Fruit fly (Drosophila melanogaster) whole organism, wandering third instar larva: ENCODE results near the gene CG33287.

Experiments
- Abd-B ChIP-seq: fragments of >200 bp; optimal IDR thresholded peaks from 2 replicates; lab custom pipeline; 2017; ENCODE audit warnings: missing biosample characterization, missing genetic modification characterization
- CG32264 ChIP-seq: fragments of 200-800 bp; sonication (Bioruptor generic); optimal IDR thresholded peaks from 2 replicates; lab custom pipeline; 2016; ENCODE audit warnings: missing biosample characterization, missing genetic modification characterization
- CG9705 ChIP-seq: fragments of 200-800 bp; sonication (Bioruptor generic); optimal IDR thresholded peaks from 2 replicates; lab custom pipeline; 2018; ENCODE audit warnings: missing biosample characterization, mild to moderate bottlenecking, missing genetic modification characterization
- Dfd ChIP-seq: fragments of >200 bp; optimal IDR thresholded peaks from 2 replicates; lab custom pipeline; 2017; ENCODE audit warnings: missing biosample characterization, missing genetic modification characterization
- Dif ChIP-seq: fragments of 200-275, 200-300 bp; sonication (Bioruptor generic); optimal IDR thresholded peaks from 2 replicates; lab custom pipeline; 2018; ENCODE audit warnings: missing biosample characterization, missing genetic modification characterization; ENCODE audit not compliant: partially characterized antibody
- GATAd ChIP-seq: sonication (Bioruptor generic); optimal IDR thresholded peaks from 2 replicates; lab custom pipeline; 2016; ENCODE audit warnings: missing biosample characterization, missing genetic modification characterization
- Hr78 ChIP-seq: fragments of >200 bp; optimal IDR thresholded peaks from 2 replicates; lab custom pipeline; 2017; ENCODE audit warnings: missing biosample characterization, missing genetic modification characterization
- Hr83 ChIP-seq: fragments of 200-300 bp; sonication (Bioruptor generic); optimal IDR thresholded peaks from 2 replicates; lab custom pipeline; 2016; ENCODE audit warnings: missing biosample characterization, mild to moderate bottlenecking, missing genetic modification characterization, moderate library complexity; ENCODE audit not compliant: poor library complexity, severe bottlenecking
- Jra ChIP-seq: sonication (Bioruptor generic); optimal IDR thresholded peaks from 2 replicates; lab custom pipeline; 2016; ENCODE audit warnings: missing biosample characterization, missing genetic modification characterization
- Mio ChIP-seq: sonication (Bioruptor generic); optimal IDR thresholded peaks from 2 replicates; lab custom pipeline; 2016; ENCODE audit warnings: missing biosample characterization, missing genetic modification characterization
- N ChIP-seq: fragments of >200 bp; optimal IDR thresholded peaks from 2 replicates; lab custom pipeline; 2018; ENCODE audit warnings: missing biosample characterization, missing external identifiers, missing genetic modification characterization
- Rel ChIP-seq, 2 experiments: fragments of 200-800 bp; sonication (Bioruptor generic) in 1 of 2; optimal IDR thresholded peaks; 2 replicates in 1 of 2; 3 replicates in 1 of 2; lab custom pipeline; 2016 to 2019; ENCODE audit warnings: mild to moderate bottlenecking in 2 of 2, missing biosample characterization in 2 of 2, missing genetic modification characterization in 2 of 2, moderate library complexity in 1 of 2
- Sp1 ChIP-seq: fragments of 200-800 bp; sonication (Bioruptor generic); optimal IDR thresholded peaks from 3 replicates; lab custom pipeline; 2019; ENCODE audit warnings: missing biosample characterization, mild to moderate bottlenecking, missing genetic modification characterization, moderate library complexity
- Vsx2 ChIP-seq: fragments of 200-300, 225-300 bp; sonication (Bioruptor generic); optimal IDR thresholded peaks from 2 replicates; lab custom pipeline; 2018; ENCODE audit warnings: missing biosample characterization, missing genetic modification characterization; ENCODE audit not compliant: partially characterized antibody
- br ChIP-seq: fragments of 200-800 bp; sonication (Bioruptor generic); optimal IDR thresholded peaks from 2 replicates; lab custom pipeline; 2016; ENCODE audit warnings: missing biosample characterization, missing genetic modification characterization
- brk ChIP-seq: fragments of 200-800 bp; sonication (Bioruptor generic); optimal IDR thresholded peaks from 2 replicates; lab custom pipeline; 2016; ENCODE audit warnings: missing biosample characterization, mild to moderate bottlenecking, missing genetic modification characterization
- dl ChIP-seq, 2 experiments: fragments of 175-275, 200-275 bp in 1 of 2; fragments of 200-275 bp in 1 of 2; sonication (Bioruptor generic); optimal IDR thresholded peaks; lab custom pipeline; 2018; ENCODE audit warnings: mild to moderate bottlenecking in 2 of 2, missing biosample characterization in 2 of 2, missing genetic modification characterization in 2 of 2, moderate library complexity in 2 of 2; ENCODE audit not compliant: partially characterized antibody in 2 of 2, insufficient read depth in 1 of 2
- dmrt93B ChIP-seq: fragments of 200-800 bp; sonication (Bioruptor generic); optimal IDR thresholded peaks from 2 replicates; lab custom pipeline; 2018; ENCODE audit warnings: missing biosample characterization, mild to moderate bottlenecking, missing genetic modification characterization
- dsf ChIP-seq: sonication (Bioruptor generic); optimal IDR thresholded peaks from 2 replicates; lab custom pipeline; 2016; ENCODE audit warnings: missing biosample characterization, missing genetic modification characterization, borderline replicate concordance
- ey ChIP-seq: fragments of 200-800 bp; sonication (Bioruptor generic); optimal IDR thresholded peaks from 2 replicates; lab custom pipeline; 2016; ENCODE audit warnings: missing biosample characterization, missing genetic modification characterization
- foxo ChIP-seq, 2 experiments: fragments of 200-800 bp; sonication (Bioruptor generic); optimal IDR thresholded peaks; 2 replicates in 1 of 2; 3 replicates in 1 of 2; lab custom pipeline; 2016 to 2017; ENCODE audit warnings: missing biosample characterization in 2 of 2, missing genetic modification characterization in 2 of 2
- fru ChIP-seq: fragments of 200-800 bp; sonication (Bioruptor generic); optimal IDR thresholded peaks from 3 replicates; lab custom pipeline; 2016; ENCODE audit warnings: missing biosample characterization, mild to moderate bottlenecking, missing genetic modification characterization
- h ChIP-seq: fragments of 200-800 bp; sonication (Bioruptor generic); optimal IDR thresholded peaks from 3 replicates; lab custom pipeline; 2016; ENCODE audit warnings: missing biosample characterization, mild to moderate bottlenecking, missing genetic modification characterization
- jim ChIP-seq: fragments of 175-275, 200-325 bp; sonication (Bioruptor generic); optimal IDR thresholded peaks from 2 replicates; lab custom pipeline; 2016; ENCODE audit warnings: missing biosample characterization, mild to moderate bottlenecking, missing genetic modification characterization
- lola ChIP-seq: fragments of >200 bp; optimal IDR thresholded peaks from 2 replicates; lab custom pipeline; 2017; ENCODE audit warnings: missing biosample characterization, missing genetic modification characterization
- pan ChIP-seq: fragments of >200 bp; optimal IDR thresholded peaks from 2 replicates; lab custom pipeline; 2017
- psq ChIP-seq: fragments of 200-800 bp; sonication (Bioruptor generic); optimal IDR thresholded peaks from 3 replicates; lab custom pipeline; 2017; ENCODE audit warnings: missing biosample characterization, mild to moderate bottlenecking, missing genetic modification characterization, moderate library complexity
- rgr ChIP-seq: fragments of 200-800 bp; sonication (Bioruptor generic); optimal IDR thresholded peaks from 3 replicates; lab custom pipeline; 2016; ENCODE audit warnings: missing biosample characterization, mild to moderate bottlenecking, missing genetic modification characterization
- sage ChIP-seq: fragments of 200-800 bp; sonication (Bioruptor generic); optimal IDR thresholded peaks from 2 replicates; lab custom pipeline; 2016; ENCODE audit warnings: missing biosample characterization, mild to moderate bottlenecking, missing genetic modification characterization
- sv ChIP-seq: fragments of 200-800 bp; sonication (Bioruptor generic); optimal IDR thresholded peaks from 3 replicates; lab custom pipeline; 2016; ENCODE audit warnings: missing biosample characterization, missing genetic modification characterization
- tai ChIP-seq: sonication (Bioruptor generic); optimal IDR thresholded peaks from 2 replicates; lab custom pipeline; 2016; ENCODE audit warnings: missing biosample characterization, missing genetic modification characterization
- usp ChIP-seq: fragments of >200 bp; optimal IDR thresholded peaks from 2 replicates; lab custom pipeline; 2017; ENCODE audit warnings: missing biosample characterization, missing genetic modification characterization
- woc ChIP-seq: sonication (Bioruptor generic); optimal IDR thresholded peaks from 2 replicates; lab custom pipeline; 2016; ENCODE audit warnings: missing biosample characterization, mild to moderate bottlenecking, missing genetic modification characterization

Gene CG33287

dm6 chr3L:20923030-20923591, 47.4 kb downstream of the CG33287 start (continued):
- TF ChIP-seq dmrt93B (GFP tag; lab: Kevin White, UChicago) (no peak), Mio (GFP tag; lab: Kevin White, UChicago) (no peak), Jra (GFP tag; lab: Kevin White, UChicago) (no peak), rgr (GFP tag; lab: Kevin White, UChicago) (peak; percentile 30), CG9705 (no peak), jim (GFP tag; lab: Kevin White, UChicago) (no peak), Hr83 (GFP tag; lab: Kevin White, UChicago) (no peak)

DNA sequence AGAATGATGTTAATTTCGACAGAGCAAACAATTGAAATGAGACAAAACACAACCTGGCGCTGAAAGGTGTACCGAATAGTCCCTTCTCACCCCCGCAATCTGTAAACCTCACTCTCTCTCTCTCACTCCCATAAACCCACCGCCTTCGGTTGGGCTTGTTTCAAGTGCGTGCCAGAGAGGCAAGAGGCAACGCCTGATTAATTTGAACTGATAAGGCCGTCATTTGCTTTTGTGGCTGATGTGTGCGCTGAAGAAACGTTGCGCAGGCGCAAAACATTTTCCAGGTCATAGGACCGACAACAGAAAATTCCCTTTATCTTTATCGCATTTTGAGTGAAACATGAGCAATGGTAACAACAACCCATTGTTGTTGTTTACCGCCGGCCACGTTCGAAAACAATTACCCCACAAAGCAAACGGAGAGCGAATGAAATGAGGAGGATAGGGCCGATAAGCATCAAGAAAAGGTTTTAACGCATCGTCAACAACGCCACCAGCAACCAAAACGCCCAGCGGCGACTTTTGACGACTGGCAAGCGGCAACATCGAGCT, 48.1 kb downstream of the CG33287 start:
- TF ChIP-seq ey (GFP tag; lab: Kevin White, UChicago) (no peak), Mio (GFP tag; lab: Kevin White, UChicago) (no peak), CG9705 (no peak), jim (GFP tag; lab: Kevin White, UChicago) (no peak)

DNA sequence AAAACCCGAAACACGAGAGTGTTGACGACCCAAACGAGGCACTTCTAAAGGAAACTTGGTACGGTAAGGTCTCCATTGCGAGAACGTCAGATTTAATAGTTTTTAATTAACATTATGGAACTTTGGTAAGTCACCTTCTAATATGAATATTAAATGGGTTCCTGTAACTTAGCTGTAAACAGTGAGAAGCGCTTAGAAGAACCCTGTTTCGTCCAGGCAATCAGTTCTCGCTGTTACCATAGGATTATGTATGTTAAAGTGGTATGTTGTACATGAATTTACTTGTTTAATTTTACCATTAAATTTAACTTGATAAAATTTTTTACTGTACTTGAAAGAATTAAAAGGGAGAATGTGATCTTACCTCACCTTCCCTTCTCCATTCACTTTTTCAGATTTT, 48.6 kb downstream of the CG33287 start:
- no peak for TF ChIP-seq dl (GFP tag; optimal IDR thresholded peaks at IDR 0.05; lab: Kevin White, UChicago; ENCODE audit: insufficient read depth in 1 of 2, partially characterized antibody in 2 of 2)
- no peak for TF ChIP-seq Jra (GFP tag; lab: Kevin White, UChicago)
- no peak for TF ChIP-seq Hr78 (GFP tag; lab: Kevin White, UChicago)
- no peak for TF ChIP-seq rgr (GFP tag; lab: Kevin White, UChicago)
- no peak for TF ChIP-seq pan (lab: Kevin White, UChicago)
- TF ChIP-seq dmrt93B (GFP tag; lab: Kevin White, UChicago) = no peak
- TF ChIP-seq woc (GFP tag; lab: Kevin White, UChicago) = no peak
- TF ChIP-seq Vsx2 (GFP tag; lab: Kevin White, UChicago) = no peak
- TF ChIP-seq Mio (GFP tag; lab: Kevin White, UChicago) = no peak
- no peak for TF ChIP-seq CG32264
- no peak for TF ChIP-seq Dfd (GFP tag; lab: Kevin White, UChicago)
- TF ChIP-seq brk (GFP tag; lab: Kevin White, UChicago) = no peak
- TF ChIP-seq jim (GFP tag; lab: Kevin White, UChicago) = no peak
- TF ChIP-seq, all 38 proteins: peak for 0

- TF ChIP-seq GATAd (GFP tag; lab: Kevin White, UChicago) (no peak), woc (GFP tag; lab: Kevin White, UChicago) (no peak), dmrt93B (GFP tag; lab: Kevin White, UChicago) (no peak), Vsx2 (GFP tag; lab: Kevin White, UChicago) (no peak), br (GFP tag; lab: Kevin White, UChicago) (no peak), N (no peak), usp (no peak), Sp1 (GFP tag; lab: Kevin White, UChicago) (no peak), CG9705 (no peak), Abd-B (GFP tag; lab: Kevin White, UChicago) (no peak)
Measured at dm6 chr3L:20920495-20920894, 50.0 kb downstream of the CG33287 start.

DNA sequence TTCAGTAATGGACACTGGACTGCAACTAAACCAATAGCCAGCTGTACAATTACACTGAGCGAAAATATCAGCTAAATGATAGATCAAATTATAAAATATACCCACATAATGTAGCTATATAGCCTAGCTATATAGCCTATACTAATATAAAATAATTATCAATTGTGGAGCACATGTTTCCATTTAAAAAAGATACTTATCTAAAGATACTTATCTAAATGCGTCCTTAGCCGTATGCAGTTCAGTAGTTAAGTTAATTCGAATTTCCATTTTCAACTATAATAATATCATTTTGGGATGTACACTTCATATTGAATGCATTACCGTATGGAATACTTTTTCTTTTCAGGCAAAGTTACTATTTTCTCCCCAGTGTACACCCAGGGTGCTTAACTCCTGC, 51.5 kb downstream of the CG33287 start:
- TF ChIP-seq dmrt93B (GFP tag; lab: Kevin White, UChicago) = no peak
- TF ChIP-seq Dif (GFP tag; lab: Kevin White, UChicago) = no peak
- no peak for TF ChIP-seq Jra (GFP tag; lab: Kevin White, UChicago)
- TF ChIP-seq sage = no peak
- TF ChIP-seq woc (GFP tag; lab: Kevin White, UChicago) = no peak
- TF ChIP-seq foxo (GFP tag; optimal IDR thresholded peaks at IDR 0.05; lab: Kevin White, UChicago) = no peak
- TF ChIP-seq dl (GFP tag; optimal IDR thresholded peaks at IDR 0.05; lab: Kevin White, UChicago; ENCODE audit: insufficient read depth in 1 of 2, partially characterized antibody in 2 of 2) = no peak
- no peak for TF ChIP-seq lola (GFP tag; lab: Kevin White, UChicago)
- TF ChIP-seq psq (GFP tag; lab: Kevin White, UChicago) = no peak
- TF ChIP-seq Mio (GFP tag; lab: Kevin White, UChicago) = no peak
- no peak for TF ChIP-seq Rel (GFP tag; optimal IDR thresholded peaks at IDR 0.05; lab: Kevin White, UChicago)
- no peak for TF ChIP-seq Rel (tag; optimal IDR thresholded peaks at IDR 0.05; lab: Kevin White, UChicago)
- no peak for TF ChIP-seq dsf (GFP tag; lab: Kevin White, UChicago)
- TF ChIP-seq CG9705 = no peak
- no peak for TF ChIP-seq Dfd (GFP tag; lab: Kevin White, UChicago)
- TF ChIP-seq N = no peak
- TF ChIP-seq fru (GFP tag; lab: Kevin White, UChicago) = no peak
- no peak for TF ChIP-seq sv (GFP tag; lab: Kevin White, UChicago)
- TF ChIP-seq Hr78 (GFP tag; lab: Kevin White, UChicago) = no peak
- TF ChIP-seq tai (GFP tag; lab: Kevin White, UChicago) = no peak
- TF ChIP-seq h (GFP tag; lab: Kevin White, UChicago) = no peak
